Fruit fly (Drosophila melanogaster) S2 (cell line): ENCODE measurements around the gene t.

ENCODE experiments used
- CG8478 ChIP-seq: fragments of >200 bp; optimal IDR thresholded peaks from 2 replicates; lab custom pipeline; 2018
- CTCF ChIP-seq, 2 experiments: fragments of >200 bp; optimal IDR thresholded peaks; 2 replicates each; lab custom pipeline; 2018

t gene

DNA sequence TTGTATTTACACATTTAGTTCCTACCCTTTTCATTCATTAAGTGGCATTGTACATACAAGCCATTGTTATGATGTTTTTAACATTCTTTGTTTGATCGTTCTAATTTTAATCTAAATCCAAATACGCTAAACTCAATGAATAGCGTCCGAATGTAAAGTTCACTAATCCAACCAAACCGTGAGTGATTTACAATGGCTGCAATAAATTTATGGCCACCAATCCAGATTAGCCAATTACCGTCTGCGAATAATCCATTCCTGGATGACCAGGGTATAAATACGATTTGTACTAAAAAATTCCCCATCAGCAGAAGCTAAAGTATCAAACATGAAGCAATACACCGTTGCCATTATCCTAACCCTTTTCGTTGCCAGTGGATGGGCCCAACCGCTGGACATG is 31.7 kb downstream of the t start, which contains the start of gene CG12057:
Gene CG12057 (plus strand): TSS at position 301 of the 400 bp plus-strand sequence.
- TF ChIP-seq CG8478 (lab: Kevin White, UChicago) (no peak), CTCF (optimal IDR thresholded peaks at IDR 0.05; lab: Kevin White, UChicago) (no peak)

DNA sequence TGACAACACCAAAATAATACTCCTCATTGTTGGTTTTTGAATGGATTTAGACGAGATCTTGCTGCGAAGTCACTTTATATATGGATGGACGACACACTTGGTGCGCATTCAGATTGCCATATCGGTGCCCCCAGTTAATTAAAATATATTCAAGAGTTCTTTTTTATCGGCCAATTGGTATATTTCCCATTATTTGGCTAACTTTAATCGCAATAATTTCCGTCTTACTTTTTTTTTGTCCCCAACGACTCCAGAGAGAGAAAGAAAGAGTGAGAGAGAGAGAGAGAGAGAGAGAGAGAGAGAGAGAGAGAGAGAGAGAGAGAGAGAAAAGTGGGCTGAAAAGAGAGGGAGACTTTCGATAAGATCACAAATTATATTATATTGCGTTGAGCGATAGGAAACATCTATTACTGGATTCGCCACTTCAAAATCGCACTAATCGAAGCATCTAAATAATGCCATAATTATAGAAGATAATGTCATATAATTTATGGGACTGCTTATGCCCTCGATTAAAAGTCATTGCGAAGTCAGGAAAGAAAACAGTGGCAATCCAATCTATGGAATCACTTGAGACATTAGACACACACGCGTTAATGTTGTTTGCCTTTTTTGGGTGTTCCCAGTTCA is 32.4 kb downstream of the t start, which contains the start of gene CG12115:
Gene CG12115 (minus strand): TSS at position 51 of the 630 bp plus-strand sequence.
- TF ChIP-seq CG8478 (lab: Kevin White, UChicago) (no peak), CTCF (optimal IDR thresholded peaks at IDR 0.05; lab: Kevin White, UChicago) (no peak)

DNA sequence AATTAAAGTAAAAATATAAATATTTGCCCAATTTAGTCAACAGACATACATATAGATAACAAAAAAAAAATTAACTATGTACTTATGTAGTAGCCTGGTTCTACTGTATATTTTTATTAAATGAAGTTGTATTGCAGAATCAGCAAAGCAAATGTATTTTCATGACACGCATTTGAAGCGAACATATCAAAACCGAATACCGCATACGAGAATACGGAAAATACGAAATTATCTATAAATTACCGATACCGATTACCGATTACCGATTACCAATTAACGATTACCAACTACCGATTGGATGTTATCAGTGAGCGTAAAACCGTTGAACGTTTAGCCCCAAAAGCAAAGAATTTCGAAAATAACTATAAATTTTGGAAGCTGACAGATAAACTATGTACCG is 35.6 kb downstream of the t start:
- TF ChIP-seq CTCF (optimal IDR thresholded peaks at IDR 0.05; lab: Kevin White, UChicago) (no peak), CG8478 (lab: Kevin White, UChicago) (no peak)

DNA sequence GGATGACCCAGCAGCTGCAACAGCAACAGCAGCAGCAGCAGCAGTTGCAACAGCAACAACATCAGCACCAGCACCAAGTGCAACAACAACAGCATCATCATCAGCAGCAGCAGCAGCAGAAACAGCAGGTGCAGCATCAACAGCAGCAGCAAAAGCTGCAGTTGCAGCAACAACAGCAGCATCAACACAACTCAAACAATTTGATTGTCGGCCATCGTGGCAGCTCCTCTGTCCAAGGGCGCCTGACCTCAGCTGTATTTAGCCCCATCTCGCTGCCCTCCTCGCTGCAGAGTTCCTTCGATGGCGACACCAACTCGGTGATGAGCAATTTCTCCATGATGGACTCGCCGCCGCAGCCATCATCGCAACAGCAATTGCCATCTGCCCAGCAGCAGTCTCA is 54.8 kb downstream of the t start:
- TF ChIP-seq CTCF (optimal IDR thresholded peaks at IDR 0.05; lab: Kevin White, UChicago) (no peak), CG8478 (lab: Kevin White, UChicago) (no peak)
